Worm (Caenorhabditis elegans) whole organism, L3 larva: ENCODE data around the gene F33C8.4.

Experiments
- fkh-10 ChIP-seq: sonication (generic microtip); optimal IDR thresholded peaks from 2 replicates; lab custom pipeline; 2017; ENCODE audit warnings: missing biosample characterization, missing genetic modification reagents, missing genetic modification characterization
- nhr-12 ChIP-seq: fragments of 150-350 bp; optimal IDR thresholded peaks from 2 replicates; lab custom pipeline; 2014; ENCODE audit warnings: missing biosample characterization, missing genetic modification characterization
- nhr-76 ChIP-seq: fragments of 150-350 bp; sonication (generic microtip); optimal IDR thresholded peaks from 5 replicates; lab custom pipeline; 2014; ENCODE audit warnings: missing biosample characterization, missing genetic modification characterization

- TF ChIP-seq nhr-12 (tag; lab: Kevin White, UChicago): no peak
- no peak for TF ChIP-seq nhr-76 (tag; lab: Kevin White, UChicago)
- no peak for TF ChIP-seq fkh-10 (GFP tag; lab: Kevin White, UChicago)
These were observed 20.9 kb upstream of the F33C8.4 start, which contains the start of gene atrn-1 for ce11 chrX:14711168-14711629.
